Fruit fly (Drosophila melanogaster) whole organism, embryonic: ENCODE results near the gene CG2962.

Experiments
- ATbp ChIP-seq: fragments of 200-800 bp; sonication (Bioruptor generic); optimal IDR thresholded peaks from 2 replicates; lab custom pipeline; 2017; ENCODE audit warnings: missing biosample characterization, mild to moderate bottlenecking, missing genetic modification characterization, missing genetic modification reagents
- Atf3 ChIP-seq: fragments of 200-800 bp; sonication (Bioruptor generic); optimal IDR thresholded peaks from 3 replicates; lab custom pipeline; 2016; ENCODE audit warnings: missing biosample characterization, missing genetic modification characterization
- BEAF-32 ChIP-seq: fragments of 200-800 bp; sonication (Bioruptor generic); optimal IDR thresholded peaks from 3 replicates; lab custom pipeline; 2017; ENCODE audit warnings: missing biosample characterization, missing genetic modification characterization, mild to moderate bottlenecking, moderate library complexity, missing genetic modification reagents
- BtbVII ChIP-seq: fragments of 200-800 bp; sonication (Bioruptor generic); optimal IDR thresholded peaks from 3 replicates; lab custom pipeline; 2017; ENCODE audit warnings: missing biosample characterization, mild to moderate bottlenecking, missing genetic modification characterization
- CG14860 ChIP-seq: fragments of 200-800 bp; sonication (Bioruptor generic); IDR thresholded peaks from 3 replicates; pipeline ENCODE4 v1.3.6; 2022; ENCODE audit warnings: missing biosample characterization, missing genetic modification characterization; ENCODE audit not compliant: partially characterized antibody
- CG15514 ChIP-seq: fragments of 200-800 bp; sonication (Bioruptor generic); optimal IDR thresholded peaks from 3 replicates; lab custom pipeline; 2017; ENCODE audit warnings: missing biosample characterization, missing genetic modification characterization, mild to moderate bottlenecking, moderate library complexity, missing genetic modification reagents
- CG17186 ChIP-seq: fragments of 200-800 bp; sonication (Bioruptor generic); optimal IDR thresholded peaks from 3 replicates; lab custom pipeline; 2017; ENCODE audit warnings: missing biosample characterization, missing genetic modification reagents, missing genetic modification characterization
- CG17361 ChIP-seq: fragments of 200-800 bp; sonication (Bioruptor generic); IDR thresholded peaks from 3 replicates; pipeline ENCODE4 v1.3.6; 2022; ENCODE audit warnings: missing biosample characterization, missing genetic modification characterization
- CG18599 ChIP-seq: fragments of 200-800 bp; sonication (Bioruptor generic); optimal IDR thresholded peaks from 3 replicates; lab custom pipeline; 2017; ENCODE audit warnings: missing biosample characterization, missing genetic modification characterization, mild to moderate bottlenecking, moderate library complexity, missing genetic modification reagents
- CG31224 ChIP-seq: fragments of 200-800 bp; sonication (Bioruptor generic); IDR thresholded peaks from 2 replicates; pipeline ENCODE4 v1.3.6; 2022; ENCODE audit warnings: missing biosample characterization, missing genetic modification characterization
- CG31365 ChIP-seq: fragments of 200-800 bp; sonication (Bioruptor generic); optimal IDR thresholded peaks from 2 replicates; lab custom pipeline; 2018; ENCODE audit warnings: missing biosample characterization, mild to moderate bottlenecking, missing genetic modification characterization
- CG32772 ChIP-seq: fragments of 200-800 bp; sonication (Bioruptor generic); IDR thresholded peaks from 2 replicates; pipeline ENCODE4 v1.3.6; 2022; ENCODE audit warnings: missing biosample characterization, missing genetic modification characterization
- CG34224 ChIP-seq: fragments of 200-800 bp; sonication (Bioruptor generic); IDR thresholded peaks from 3 replicates; pipeline ENCODE4 v1.3.6; 2022; ENCODE audit warnings: missing biosample characterization, missing genetic modification characterization; ENCODE audit not compliant: partially characterized antibody
- CG42726 ChIP-seq: fragments of 200-800 bp; sonication (Bioruptor generic); IDR thresholded peaks from 2 replicates; pipeline ENCODE4 v1.3.6; 2022; ENCODE audit warnings: missing biosample characterization, missing genetic modification characterization; ENCODE audit not compliant: partially characterized antibody
- CG4282 ChIP-seq: fragments of 200-800 bp; sonication (Bioruptor generic); optimal IDR thresholded peaks from 2 replicates; lab custom pipeline; 2016; ENCODE audit warnings: missing biosample characterization, missing genetic modification characterization
- CG4854 ChIP-seq: fragments of 200-800 bp; sonication (Bioruptor generic); optimal IDR thresholded peaks from 2 replicates; lab custom pipeline; 2016; ENCODE audit warnings: missing biosample characterization, missing genetic modification characterization, inconsistent platforms
- CG6854 ChIP-seq: fragments of 200-800 bp; sonication (Bioruptor generic); optimal IDR thresholded peaks from 3 replicates; lab custom pipeline; 2017; ENCODE audit warnings: missing biosample characterization, mild to moderate bottlenecking, missing genetic modification characterization
- CG7928 ChIP-seq: fragments of 200-800 bp; sonication (Bioruptor generic); optimal IDR thresholded peaks from 2 replicates; lab custom pipeline; 2017; ENCODE audit warnings: missing biosample characterization, mild to moderate bottlenecking, missing genetic modification characterization
- CG8290 ChIP-seq, 3 experiments: fragments of 200-800 bp; sonication (Bioruptor generic); optimal IDR thresholded peaks; 2 replicates each; lab custom pipeline; 2016 to 2019; ENCODE audit warnings: missing biosample characterization in 3 of 3, missing genetic modification characterization in 3 of 3, mild to moderate bottlenecking in 2 of 3, moderate library complexity in 1 of 3
- CG8765 ChIP-seq: fragments of 200-800 bp; sonication (Bioruptor generic); IDR thresholded peaks from 2 replicates; pipeline ENCODE4 v1.3.6; 2022; ENCODE audit warnings: missing biosample characterization, missing genetic modification characterization
- CG9797 ChIP-seq: fragments of 200-800 bp; sonication (Bioruptor generic); optimal IDR thresholded peaks from 3 replicates; lab custom pipeline; 2018; ENCODE audit warnings: missing biosample characterization, mild to moderate bottlenecking, missing genetic modification characterization
- CG9817 ChIP-seq: fragments of 200-800 bp; sonication (Bioruptor generic); optimal IDR thresholded peaks from 2 replicates; lab custom pipeline; 2018; ENCODE audit warnings: missing biosample characterization, mild to moderate bottlenecking, missing genetic modification characterization, moderate library complexity
- Fer1 ChIP-seq: fragments of 200-800 bp; sonication (Bioruptor generic); optimal IDR thresholded peaks from 2 replicates; lab custom pipeline; 2017; ENCODE audit warnings: missing biosample characterization, mild to moderate bottlenecking, missing genetic modification characterization
- Gug ChIP-seq: fragments of 200-800 bp; sonication (Bioruptor generic); IDR thresholded peaks from 4 replicates; pipeline ENCODE4 v1.3.6; 2022; ENCODE audit warnings: missing biosample characterization, missing genetic modification characterization
- HLH4C ChIP-seq: fragments of 200-800 bp; sonication (Bioruptor generic); IDR thresholded peaks from 3 replicates; pipeline ENCODE4 v1.3.6; 2022; ENCODE audit warnings: missing biosample characterization, missing genetic modification characterization; ENCODE audit not compliant: partially characterized antibody
- Lim3 ChIP-seq: fragments of 200-800 bp; sonication (Bioruptor generic); IDR thresholded peaks from 2 replicates; pipeline ENCODE4 v1.3.6; 2022; ENCODE audit warnings: missing biosample characterization, missing genetic modification characterization
- Lpt ChIP-seq: fragments of >200 bp; optimal IDR thresholded peaks from 2 replicates; lab custom pipeline; 2018; ENCODE audit warnings: missing biosample characterization, missing genetic modification characterization
- MESR4 ChIP-seq: fragments of 200-800 bp; sonication (Bioruptor generic); optimal IDR thresholded peaks from 2 replicates; lab custom pipeline; 2018; ENCODE audit warnings: missing biosample characterization, mild to moderate bottlenecking, missing genetic modification characterization, moderate library complexity
- Neu2 ChIP-seq: fragments of 200-800 bp; sonication (Bioruptor generic); optimal IDR thresholded peaks from 3 replicates; lab custom pipeline; 2016; ENCODE audit warnings: missing biosample characterization, missing genetic modification characterization, borderline replicate concordance
- Side ChIP-seq: fragments of 200-800 bp; sonication (Bioruptor generic); optimal IDR thresholded peaks from 2 replicates; lab custom pipeline; 2016; ENCODE audit warnings: missing biosample characterization, missing genetic modification characterization
- bigmax ChIP-seq: fragments of 200-800 bp; sonication (Bioruptor generic); optimal IDR thresholded peaks from 2 replicates; lab custom pipeline; 2018; ENCODE audit warnings: missing biosample characterization, mild to moderate bottlenecking, missing genetic modification characterization
- da ChIP-seq: fragments of 200-800 bp; sonication (Bioruptor generic); optimal IDR thresholded peaks from 2 replicates; lab custom pipeline; 2016; ENCODE audit warnings: missing biosample characterization, missing genetic modification characterization
- dimm ChIP-seq: fragments of 200-800 bp; sonication (Bioruptor generic); IDR thresholded peaks from 2 replicates; pipeline ENCODE4 v1.3.6; 2022; ENCODE audit warnings: missing biosample characterization, missing genetic modification characterization
- en ChIP-seq: fragments of 200-800 bp; sonication (Bioruptor generic); optimal IDR thresholded peaks from 2 replicates; lab custom pipeline; 2016; ENCODE audit warnings: missing biosample characterization, missing genetic modification characterization
- esg ChIP-seq: fragments of 200-800 bp; sonication (Bioruptor generic); conservative IDR thresholded peaks from 2 replicates; pipeline ENCODE4 v1.3.6; 2022; ENCODE audit warnings: missing biosample characterization, missing genetic modification characterization
- eyg ChIP-seq: fragments of 200-800 bp; sonication (Bioruptor generic); optimal IDR thresholded peaks from 3 replicates; lab custom pipeline; 2016; ENCODE audit warnings: missing biosample characterization, missing genetic modification characterization
- fu2 ChIP-seq: fragments of 200-800 bp; sonication (Bioruptor generic); optimal IDR thresholded peaks from 2 replicates; lab custom pipeline; 2016; ENCODE audit warnings: missing biosample characterization, missing genetic modification characterization
- gsb-n ChIP-seq: fragments of 200-800 bp; sonication (Bioruptor generic); optimal IDR thresholded peaks from 3 replicates; lab custom pipeline; 2018; ENCODE audit warnings: missing biosample characterization, mild to moderate bottlenecking, missing genetic modification characterization
- ind ChIP-seq: fragments of 200-800 bp; sonication (Bioruptor generic); optimal IDR thresholded peaks from 3 replicates; lab custom pipeline; 2016; ENCODE audit warnings: missing biosample characterization, missing genetic modification characterization
- inv ChIP-seq: fragments of 200-800 bp; sonication (Bioruptor generic); IDR thresholded peaks from 2 replicates; pipeline ENCODE4 v1.3.6; 2022; ENCODE audit warnings: missing biosample characterization, missing genetic modification characterization; ENCODE audit not compliant: partially characterized antibody
- kah ChIP-seq: fragments of 200-800 bp; sonication (Bioruptor generic); optimal IDR thresholded peaks from 2 replicates; lab custom pipeline; 2018; ENCODE audit warnings: missing biosample characterization, mild to moderate bottlenecking, missing genetic modification characterization
- peb ChIP-seq: fragments of 200-800 bp; sonication (Bioruptor generic); IDR thresholded peaks from 2 replicates; pipeline ENCODE4 v1.3.6; 2022; ENCODE audit warnings: missing biosample characterization, missing genetic modification characterization
- ranshi ChIP-seq: fragments of 200-800 bp; sonication (Bioruptor generic); IDR thresholded peaks from 2 replicates; pipeline ENCODE4 v1.3.6; 2022; ENCODE audit warnings: missing biosample characterization, missing genetic modification characterization
- row ChIP-seq: fragments of 200-800 bp; sonication (Bioruptor generic); IDR thresholded peaks from 3 replicates; pipeline ENCODE4 v1.3.6; 2022; ENCODE audit warnings: missing biosample characterization, missing genetic modification characterization
- scrt ChIP-seq: fragments of 200-800 bp; sonication (Bioruptor generic); optimal IDR thresholded peaks from 2 replicates; lab custom pipeline; 2018; ENCODE audit warnings: missing biosample characterization, mild to moderate bottlenecking, missing genetic modification characterization, moderate library complexity
- sisA ChIP-seq: fragments of 200-800 bp; sonication (Bioruptor generic); IDR thresholded peaks from 2 replicates; pipeline ENCODE4 v1.3.6; 2022; ENCODE audit warnings: missing biosample characterization, missing genetic modification characterization
- tup ChIP-seq: fragments of 200-800 bp; sonication (Bioruptor generic); optimal IDR thresholded peaks from 2 replicates; lab custom pipeline; 2016; ENCODE audit warnings: missing biosample characterization, mild to moderate bottlenecking, missing genetic modification characterization, moderate library complexity
- unpg ChIP-seq: fragments of 200-800 bp; sonication (Bioruptor generic); optimal IDR thresholded peaks from 3 replicates; lab custom pipeline; 2018; ENCODE audit warnings: missing biosample characterization, mild to moderate bottlenecking, missing genetic modification characterization, moderate library complexity

Gene CG2962

DNA sequence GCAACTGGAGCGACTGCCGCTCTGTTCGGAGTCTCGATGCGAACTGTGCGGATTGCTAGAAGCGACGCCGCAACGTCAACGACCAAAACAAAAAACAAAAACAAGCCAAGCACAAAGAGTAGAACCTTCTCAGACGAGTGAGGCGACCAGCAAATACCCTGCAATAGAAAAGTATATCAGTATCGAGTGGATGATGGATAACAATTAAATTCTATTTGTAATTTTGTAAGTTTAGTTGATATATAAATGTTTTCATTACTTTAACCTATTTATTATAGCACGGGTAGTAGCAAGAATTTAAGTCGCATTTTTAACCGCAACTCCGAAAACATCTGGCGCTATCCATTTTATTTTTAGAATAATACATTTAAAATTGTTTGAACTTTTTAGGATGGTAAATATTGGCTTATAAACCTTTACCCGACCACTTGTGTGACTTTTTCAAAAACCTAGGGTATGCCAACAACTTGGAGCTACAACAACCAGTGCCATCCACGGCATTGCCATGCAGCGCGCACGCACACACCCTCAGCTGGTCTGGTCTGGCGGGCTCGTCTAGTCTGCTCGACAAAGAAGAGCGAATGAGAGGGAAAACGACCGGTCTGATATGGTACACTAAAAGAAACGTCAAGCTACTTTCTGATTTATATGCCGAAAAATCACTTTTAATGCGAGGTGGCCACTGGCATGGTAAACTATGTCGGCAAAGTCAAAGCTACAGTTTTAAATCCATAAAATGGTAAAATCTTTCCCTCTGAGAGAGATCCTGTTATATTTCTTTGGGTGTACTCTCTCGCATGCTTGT, 49.0 kb upstream of the CG2962 start, which contains the start of gene CG12643 (continued):
- TF ChIP-seq CG7928 (GFP tag; lab: Kevin White, UChicago) (peak; percentile 38), CG17361 (GFP tag; lab: Robert Waterston, UW) (peak; percentile 92), CG18599 (peak; percentile 89), CG6854 (GFP tag; lab: Kevin White, UChicago) (peak; percentile 66), CG15514 (peak; percentile 78), bigmax (GFP tag; lab: Kevin White, UChicago) (no peak), Side (GFP tag; lab: Kevin White, UChicago) (peak; percentile 91), CG31224 (GFP tag; lab: Robert Waterston, UW) (peak; percentile 73), BtbVII (GFP tag; lab: Kevin White, UChicago) (peak; percentile 75), Neu2 (GFP tag; lab: Kevin White, UChicago) (peak; percentile 78), CG14860 (GFP tag; lab: Robert Waterston, UW) (no peak), CG34224 (GFP tag; lab: Robert Waterston, UW) (no peak), fu2 (GFP tag; lab: Kevin White, UChicago) (peak; percentile 93), CG4854 (GFP tag; lab: Kevin White, UChicago) (peak; percentile 78), dimm (GFP tag; lab: Robert Waterston, UW) (peak; percentile 83), CG42726 (GFP tag; lab: Robert Waterston, UW) (no peak), en (GFP tag; lab: Kevin White, UChicago) (peak; percentile 87), da (GFP tag; lab: Kevin White, UChicago) (peak; percentile 80), sisA (GFP tag; lab: Robert Waterston, UW) (peak; percentile 94), CG4282 (GFP tag; lab: Kevin White, UChicago) (peak; percentile 89), CG8290 (GFP tag; optimal IDR thresholded peaks at IDR 0.05; lab: Kevin White, UChicago) (peak; percentile 73), CG8290 (tag; optimal IDR thresholded peaks at IDR 0.05; lab: Kevin White, UChicago) (peak; percentile 76 to 96), kah (GFP tag; lab: Kevin White, UChicago) (peak; percentile 20), Lpt (GFP tag; lab: Kevin White, UChicago) (no peak), MESR4 (GFP tag; lab: Kevin White, UChicago) (peak; percentile 26), eyg (GFP tag; lab: Kevin White, UChicago) (peak; percentile 88), ind (GFP tag; lab: Kevin White, UChicago) (peak; percentile 94), Atf3 (peak; percentile 89), Lim3 (peak; percentile 71), unpg (GFP tag; lab: Kevin White, UChicago) (peak; percentile 91), CG31365 (tag; lab: Kevin White, UChicago) (peak; percentile 73), esg (GFP tag; lab: Robert Waterston, UW) (peak; percentile 92), ranshi (GFP tag; lab: Robert Waterston, UW) (peak; percentile 93), BEAF-32 (GFP tag; lab: Kevin White, UChicago) (peak; percentile 6), inv (no peak), scrt (GFP tag; lab: Kevin White, UChicago) (peak; percentile 71), CG32772 (GFP tag; lab: Robert Waterston, UW) (peak; percentile 94), CG9817 (tag; lab: Kevin White, UChicago) (peak; percentile 68), row (GFP tag; lab: Robert Waterston, UW) (peak; percentile 91), tup (GFP tag; lab: Kevin White, UChicago) (peak; percentile 80), CG8765 (GFP tag; lab: Robert Waterston, UW) (peak; percentile 60; the same call in 1 of the 2 replicates), Fer1 (GFP tag; lab: Kevin White, UChicago) (peak; percentile 85), peb (peak; percentile 79), ATbp (GFP tag; lab: Kevin White, UChicago) (peak; percentile 94), CG17186 (GFP tag; lab: Kevin White, UChicago) (peak; percentile 84), HLH4C (no peak), CG9797 (peak; percentile 21), gsb-n (tag; lab: Kevin White, UChicago) (peak; percentile 80), Gug (GFP tag; lab: Robert Waterston, UW) (peak; percentile 90)
